Worm (Caenorhabditis elegans): ENCODE data around the gene saeg-1.

DNA sequence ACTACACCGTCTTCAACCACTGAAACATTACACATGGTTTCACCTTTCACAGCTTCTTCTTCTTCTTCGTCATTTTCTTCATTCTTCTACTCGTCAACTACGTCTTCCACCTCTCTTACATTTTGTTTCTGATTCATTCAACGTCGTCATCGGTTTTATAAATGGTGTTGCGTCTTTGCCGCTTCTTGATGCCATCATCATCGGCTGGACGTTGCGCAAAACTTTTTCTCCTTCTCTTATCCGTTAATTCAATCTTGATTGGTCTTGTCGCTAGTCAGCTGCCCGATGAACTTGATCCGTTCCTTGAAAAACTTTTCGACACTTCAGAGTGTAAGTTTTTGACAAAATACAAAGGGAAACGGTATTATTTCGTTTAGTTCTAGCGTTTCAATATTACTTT is 33.1 kb upstream of the saeg-1 start:
- no peak for TF ChIP-seq tab-1 (GFP tag; IDR thresholded peaks at IDR 0.05)
- no peak for TF ChIP-seq flt-1 (GFP tag; IDR thresholded peaks at IDR 0.05)
- TF ChIP-seq T22C8.4 (GFP tag; IDR thresholded peaks at IDR 0.05) = no peak
- TF ChIP-seq cog-1 (tag; optimal IDR thresholded peaks at IDR 0.05) = no peak
